Fruit fly (Drosophila melanogaster) whole organism, larva: ENCODE measurements around the gene AstA.

Experiments
- noc ChIP-seq: fragments of 200-800 bp; sonication (Bioruptor generic); optimal IDR thresholded peaks from 3 replicates; lab custom pipeline; 2019; ENCODE audit warnings: missing biosample characterization, mild to moderate bottlenecking, missing genetic modification characterization, moderate library complexity

Gene AstA

DNA sequence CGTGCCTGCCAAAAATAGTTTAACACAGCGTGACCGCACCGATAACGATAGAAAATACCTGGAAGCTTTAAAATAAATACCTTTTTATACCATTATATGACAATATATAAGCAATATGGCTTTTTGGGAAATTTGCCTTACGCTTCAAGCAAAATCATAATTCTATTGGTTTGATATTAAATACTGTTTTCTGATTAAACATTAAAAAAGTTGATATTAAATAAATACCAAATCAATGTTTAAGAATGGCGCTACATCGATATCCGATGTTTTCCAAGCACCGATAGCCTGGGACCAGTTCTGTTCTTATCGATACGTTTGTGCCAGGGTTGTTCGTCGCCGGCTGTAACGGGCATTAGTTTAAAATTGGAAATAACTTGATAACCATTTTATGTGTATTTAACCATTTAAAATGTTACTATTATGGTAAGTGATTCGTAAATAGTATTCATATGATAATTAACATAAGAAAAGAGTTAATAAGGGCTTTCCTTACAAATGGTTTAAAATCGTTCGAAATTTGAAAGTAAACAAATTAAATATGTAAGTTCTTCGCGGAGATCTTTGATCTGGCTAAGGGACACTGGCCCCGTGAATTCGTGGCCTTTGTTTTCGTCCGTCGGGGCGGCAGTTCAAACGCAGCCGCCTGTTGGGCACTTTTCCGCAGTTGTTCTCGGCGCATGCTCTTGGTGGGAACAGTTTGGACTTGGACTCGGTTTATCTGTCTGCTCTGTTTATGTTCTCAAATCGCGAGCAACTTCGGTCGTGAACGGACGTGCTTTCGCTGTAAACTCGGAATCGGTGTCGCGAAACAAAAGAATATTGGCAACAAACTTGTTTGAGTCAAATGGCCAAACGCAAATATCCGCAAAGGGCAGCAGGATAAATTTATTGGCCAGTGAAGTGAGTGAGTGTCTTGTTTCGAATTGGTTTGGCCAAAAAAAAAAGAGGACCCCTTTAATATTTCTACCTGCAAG lies 45.3 kb downstream of the AstA start, which contains the start of the genes CG13630 and tok:
CG13630 (minus strand) TSS at position 51 of the 977 bp plus-strand sequence.
tok (plus strand) TSS at position 384 of the 977 bp plus-strand sequence.
- no peak for TF ChIP-seq noc (tag; lab: Kevin White, UChicago)

DNA sequence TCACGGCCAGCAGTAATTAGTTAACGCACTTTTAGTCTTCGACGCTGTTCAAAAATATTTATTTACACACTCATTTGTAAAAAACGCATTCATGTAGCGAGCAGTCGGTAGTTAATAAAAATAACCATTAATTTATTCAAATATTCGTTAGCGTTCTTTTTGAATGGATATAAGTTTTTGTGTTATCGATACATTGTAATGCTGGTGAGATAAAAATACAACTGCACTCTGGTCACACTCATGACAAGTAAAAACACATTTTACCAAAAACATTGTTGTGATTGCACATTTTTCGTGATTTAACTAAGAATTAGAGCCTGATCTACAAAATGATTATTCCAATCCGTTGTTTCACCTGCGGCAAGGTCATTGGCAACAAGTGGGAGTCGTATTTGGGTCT lies 47.6 kb downstream of the AstA start, which contains the start of gene Polr2L:
Polr2L (plus strand) TSS at position 223 of the 400 bp plus-strand sequence.
- no peak for TF ChIP-seq noc (tag; lab: Kevin White, UChicago)

DNA sequence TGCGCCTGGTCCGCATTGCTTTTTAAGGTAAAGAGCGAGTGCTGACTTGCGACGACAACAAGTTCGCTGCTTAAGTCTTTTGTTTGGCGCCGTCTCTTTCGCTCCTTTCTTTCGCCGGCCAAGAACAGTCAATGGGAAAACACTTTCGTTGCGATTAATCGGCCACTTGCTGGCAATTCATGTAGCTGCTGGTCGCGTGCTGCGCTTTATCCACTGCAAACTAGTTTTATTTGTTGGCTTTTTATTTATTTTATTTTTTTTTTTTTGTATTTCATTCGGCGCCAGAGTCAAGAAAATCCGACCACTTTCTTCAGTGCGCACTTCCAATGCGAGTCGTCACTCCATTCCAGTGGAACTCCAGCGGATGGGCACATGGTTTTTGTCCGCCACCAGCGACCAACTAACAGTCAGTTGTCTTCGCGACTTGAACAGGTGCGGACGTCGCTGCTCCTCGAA lies 52.5 kb downstream of the AstA start, which contains the start of the genes CG13627 and CG46316:
CG13627 (plus strand) TSS at position 406 of the 456 bp plus-strand sequence.
CG46316 (plus strand) TSS at position 406 of the 456 bp plus-strand sequence.
- TF ChIP-seq noc (tag; lab: Kevin White, UChicago) = no peak
